Worm (Caenorhabditis elegans) whole organism, mixed stage, embryonic: ENCODE measurements around the gene ZK418.11.

Experiments
- M03D4.4 ChIP-seq: sonication (generic microtip); optimal IDR thresholded peaks from 2 replicates; lab custom pipeline; 2017; ENCODE audit warnings: mild to moderate bottlenecking, missing genetic modification characterization, missing compliant biosample characterization
- bed-3 ChIP-seq: fragments of 200-800 bp; sonication (Bioruptor generic); optimal IDR thresholded peaks from 3 replicates; lab custom pipeline; 2018; ENCODE audit warnings: mild to moderate bottlenecking, missing genetic modification characterization, moderate library complexity, missing compliant biosample characterization
- blmp-1 ChIP-seq: fragments of 150-350 bp; optimal IDR thresholded peaks from 2 replicates; lab custom pipeline; 2014; ENCODE audit warnings: missing biosample characterization, missing genetic modification characterization
- ceh-39 ChIP-seq: fragments of 150-350 bp; optimal IDR thresholded peaks from 2 replicates; lab custom pipeline; 2014; ENCODE audit warnings: missing biosample characterization, missing genetic modification characterization
- ceh-43 ChIP-seq: fragments of 200-800 bp; sonication (Bioruptor generic); optimal IDR thresholded peaks from 2 replicates; lab custom pipeline; 2018; ENCODE audit warnings: mild to moderate bottlenecking, missing genetic modification characterization, moderate library complexity, missing compliant biosample characterization
- ceh-83 ChIP-seq: fragments of 200-800 bp; sonication (Bioruptor generic); optimal IDR thresholded peaks from 2 replicates; lab custom pipeline; 2018; ENCODE audit warnings: mild to moderate bottlenecking, missing genetic modification characterization, missing compliant biosample characterization
- ces-1 ChIP-seq: fragments of 150-350 bp; optimal IDR thresholded peaks from 2 replicates; lab custom pipeline; 2014; ENCODE audit warnings: missing biosample characterization, missing genetic modification reagents, missing genetic modification characterization
- cnd-1 ChIP-seq: fragments of 200-800 bp; sonication (Bioruptor generic); optimal IDR thresholded peaks from 2 replicates; lab custom pipeline; 2018; ENCODE audit warnings: mild to moderate bottlenecking, missing genetic modification characterization, missing compliant biosample characterization
- drap-1 ChIP-seq: fragments of 200-800 bp; sonication (Bioruptor generic); optimal IDR thresholded peaks from 3 replicates; lab custom pipeline; 2018; ENCODE audit warnings: mild to moderate bottlenecking, missing genetic modification characterization, missing compliant biosample characterization
- elt-3 ChIP-seq: fragments of 150-350 bp; optimal IDR thresholded peaks from 2 replicates; lab custom pipeline; 2014; ENCODE audit warnings: missing biosample characterization, missing genetic modification characterization
- flh-1 ChIP-seq: fragments of 200-800 bp; sonication (Bioruptor generic); optimal IDR thresholded peaks from 2 replicates; lab custom pipeline; 2018; ENCODE audit warnings: mild to moderate bottlenecking, missing genetic modification characterization, moderate library complexity, missing compliant biosample characterization
- ham-2 ChIP-seq: fragments of 200-800 bp; sonication (Bioruptor generic); optimal IDR thresholded peaks from 2 replicates; lab custom pipeline; 2018; ENCODE audit warnings: mild to moderate bottlenecking, missing genetic modification characterization, missing compliant biosample characterization
- lin-32 ChIP-seq: fragments of 200-800 bp; sonication (Bioruptor generic); optimal IDR thresholded peaks from 2 replicates; lab custom pipeline; 2018; ENCODE audit warnings: mild to moderate bottlenecking, missing genetic modification characterization, missing compliant biosample characterization
- lsy-2 ChIP-seq: fragments of 150-350 bp; optimal IDR thresholded peaks from 2 replicates; lab custom pipeline; 2014; ENCODE audit warnings: missing biosample characterization, missing genetic modification characterization
- mep-1 ChIP-seq: fragments of 150-350 bp; optimal IDR thresholded peaks from 2 replicates; lab custom pipeline; 2017; ENCODE audit warnings: missing biosample characterization, missing genetic modification reagents, missing genetic modification characterization, inconsistent platforms
- nhr-12 ChIP-seq: fragments of 150-350 bp; optimal IDR thresholded peaks from 2 replicates; lab custom pipeline; 2014; ENCODE audit warnings: missing biosample characterization, missing genetic modification characterization
- nhr-2 ChIP-seq: fragments of 150-350 bp; optimal IDR thresholded peaks from 2 replicates; lab custom pipeline; 2014; ENCODE audit warnings: missing biosample characterization, missing genetic modification characterization
- nhr-28 ChIP-seq: fragments of 150-350 bp; optimal IDR thresholded peaks from 2 replicates; lab custom pipeline; 2014; ENCODE audit warnings: missing biosample characterization, missing genetic modification characterization
- nhr-76 ChIP-seq: sonication (generic microtip); optimal IDR thresholded peaks from 2 replicates; lab custom pipeline; 2017; ENCODE audit warnings: missing biosample characterization, missing genetic modification characterization
- pha-4 ChIP-seq: fragments of 150-350 bp; optimal IDR thresholded peaks from 2 replicates; lab custom pipeline; 2018; ENCODE audit warnings: missing biosample characterization, missing genetic modification reagents, missing genetic modification characterization
- sem-2 ChIP-seq: fragments of 200-800 bp; sonication (Bioruptor generic); optimal IDR thresholded peaks from 2 replicates; lab custom pipeline; 2018; ENCODE audit warnings: mild to moderate bottlenecking, missing genetic modification characterization, missing compliant biosample characterization
- snpc-4 ChIP-seq: fragments of 150-350 bp; optimal IDR thresholded peaks from 2 replicates; lab custom pipeline; 2014; ENCODE audit warnings: missing biosample characterization, missing genetic modification characterization
- sptf-1 ChIP-seq: sonication (generic microtip); optimal IDR thresholded peaks from 2 replicates; lab custom pipeline; 2017; ENCODE audit warnings: mild to moderate bottlenecking, missing genetic modification characterization, moderate library complexity, missing compliant biosample characterization
- unc-120 ChIP-seq: sonication (generic microtip); optimal IDR thresholded peaks from 2 replicates; lab custom pipeline; 2017; ENCODE audit warnings: missing genetic modification characterization, missing compliant biosample characterization; ENCODE audit not compliant: poor library complexity, severe bottlenecking
- unc-39 ChIP-seq: fragments of 150-350 bp; optimal IDR thresholded peaks from 2 replicates; lab custom pipeline; 2014; ENCODE audit warnings: missing biosample characterization, missing genetic modification characterization
- unc-62 ChIP-seq: fragments of 150-350 bp; optimal IDR thresholded peaks from 2 replicates; lab custom pipeline; 2014; ENCODE audit warnings: missing biosample characterization, missing genetic modification reagents, missing genetic modification characterization
- zip-8 ChIP-seq: fragments of 150-350 bp; optimal IDR thresholded peaks from 2 replicates; lab custom pipeline; 2014; ENCODE audit warnings: missing biosample characterization, missing genetic modification characterization
- ztf-11 ChIP-seq: fragments of 150-350 bp; optimal IDR thresholded peaks from 2 replicates; lab custom pipeline; 2014; ENCODE audit warnings: missing biosample characterization, missing genetic modification characterization

The ZK418.11 gene

ce11 chrIII:7091042-7091441 lies 9.0 kb upstream of the ZK418.11 start, which contains the start of gene ZK418.2:
TSS of gene ZK418.2 (plus strand) at chrIII:7091342.
- TF ChIP-seq M03D4.4, result no peak
- TF ChIP-seq ceh-43 (GFP tag; lab: Kevin White, UChicago), result no peak
- no peak for TF ChIP-seq nhr-2 (tag; lab: Kevin White, UChicago)
- no peak for TF ChIP-seq nhr-12 (tag; lab: Kevin White, UChicago)
- TF ChIP-seq snpc-4 (tag; lab: Kevin White, UChicago), result no peak
- no peak for TF ChIP-seq unc-62 (GFP tag; lab: Kevin White, UChicago)
- no peak for TF ChIP-seq unc-120 (tag; lab: Kevin White, UChicago)
- TF ChIP-seq drap-1 (GFP tag; lab: Kevin White, UChicago), result no peak
- no peak for TF ChIP-seq unc-39 (tag; lab: Kevin White, UChicago)
- TF ChIP-seq blmp-1 (tag; lab: Kevin White, UChicago), result no peak
- TF ChIP-seq, all 35 proteins: peak for 0

DNA sequence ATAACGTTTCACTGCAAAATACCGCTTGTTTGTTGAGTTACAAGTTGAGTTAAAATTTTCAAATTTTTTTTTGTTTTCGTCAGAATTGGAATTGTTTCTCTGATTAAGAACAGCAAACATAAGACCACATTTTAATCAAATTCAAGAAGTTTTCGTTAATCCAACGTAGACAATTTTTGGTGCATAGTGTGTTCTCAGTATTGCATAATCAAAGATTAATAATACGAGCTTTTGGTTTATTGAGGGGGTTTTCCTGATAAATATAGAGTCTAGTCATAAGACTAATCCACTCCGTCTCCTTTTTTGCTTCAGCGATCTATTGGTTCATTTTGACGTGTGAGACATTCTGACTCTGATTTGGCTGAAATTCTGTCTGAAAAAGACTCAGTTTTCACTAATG lies 4.9 kb upstream of the ZK418.11 start, which contains the start of gene nhr-9:
nhr-9 (plus strand) TSS at position 307 of the 400 bp plus-strand sequence.
- no peak for TF ChIP-seq ceh-39 (tag; lab: Kevin White, UChicago)
- TF ChIP-seq blmp-1 (tag; lab: Kevin White, UChicago), result no peak
- TF ChIP-seq ham-2 (GFP tag; lab: Kevin White, UChicago), result no peak
- TF ChIP-seq ztf-11, result no peak
- no peak for TF ChIP-seq pha-4 (tag; lab: Kevin White, UChicago)
- no peak for TF ChIP-seq flh-1 (GFP tag; lab: Kevin White, UChicago)
- TF ChIP-seq cnd-1 (tag; lab: Kevin White, UChicago), result no peak
- no peak for TF ChIP-seq ces-1 (GFP tag; lab: Kevin White, UChicago)
- TF ChIP-seq drap-1 (GFP tag; lab: Kevin White, UChicago), result no peak
- no peak for TF ChIP-seq sptf-1 (tag; lab: Kevin White, UChicago)
- TF ChIP-seq nhr-2 (tag; lab: Kevin White, UChicago), result no peak
- no peak for TF ChIP-seq ceh-83
- no peak for TF ChIP-seq snpc-4 (tag; lab: Kevin White, UChicago)
- no peak for TF ChIP-seq M03D4.4
- no peak for TF ChIP-seq unc-120 (tag; lab: Kevin White, UChicago)

ce11 chrIII:7096481-7096880 lies 3.6 kb upstream of the ZK418.11 start:
- TF ChIP-seq drap-1 (GFP tag; lab: Kevin White, UChicago), result no peak
- TF ChIP-seq mep-1 (tag; lab: Kevin White, UChicago), result no peak
- TF ChIP-seq snpc-4 (tag; lab: Kevin White, UChicago), result no peak
- TF ChIP-seq blmp-1 (tag; lab: Kevin White, UChicago), result no peak
- TF ChIP-seq lin-32 (GFP tag; lab: Kevin White, UChicago), result no peak
- no peak for TF ChIP-seq pha-4 (tag; lab: Kevin White, UChicago)

- TF ChIP-seq M03D4.4 (no peak), nhr-12 (tag; lab: Kevin White, UChicago) (no peak), drap-1 (GFP tag; lab: Kevin White, UChicago) (no peak), cnd-1 (tag; lab: Kevin White, UChicago) (no peak), sem-2 (GFP tag; lab: Kevin White, UChicago) (no peak), unc-39 (tag; lab: Kevin White, UChicago) (no peak), nhr-2 (tag; lab: Kevin White, UChicago) (no peak), bed-3 (GFP tag; lab: Kevin White, UChicago) (no peak), lin-32 (GFP tag; lab: Kevin White, UChicago) (no peak), blmp-1 (tag; lab: Kevin White, UChicago) (no peak)
Observed at ce11 chrIII:7101814-7102477, 1.9 kb downstream of the ZK418.11 start.

DNA sequence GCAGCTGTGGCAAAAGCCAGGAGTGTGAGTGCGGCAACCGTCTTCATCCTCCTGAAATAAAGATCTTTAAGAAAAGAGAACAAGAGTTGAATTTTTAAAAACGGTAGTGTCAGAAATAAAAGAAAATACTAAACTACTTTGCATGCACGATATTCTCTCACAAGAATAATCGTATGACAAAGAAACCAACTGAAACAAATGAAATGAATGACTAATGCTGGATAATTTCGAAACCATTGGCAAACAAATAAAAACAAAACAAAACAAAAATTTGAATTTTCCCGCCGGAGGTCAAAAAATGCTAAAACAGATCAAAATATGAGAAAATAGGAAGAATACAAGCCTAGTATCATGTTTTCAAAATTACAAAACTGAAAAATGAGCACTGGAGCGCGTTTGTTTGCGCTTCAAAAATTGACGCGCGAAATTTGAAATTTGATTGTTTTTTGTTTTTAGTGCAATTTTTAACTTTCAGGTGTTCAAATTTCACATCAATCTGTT lies 3.9 kb downstream of the ZK418.11 start, which contains the start of gene cpg-2:
cpg-2 (minus strand) TSS at position 51 of the 501 bp plus-strand sequence.
- no peak for TF ChIP-seq M03D4.4
- TF ChIP-seq unc-120 (tag; lab: Kevin White, UChicago), result no peak
- no peak for TF ChIP-seq sptf-1 (tag; lab: Kevin White, UChicago)
- TF ChIP-seq nhr-76, result no peak
- TF ChIP-seq pha-4 (tag; lab: Kevin White, UChicago), result no peak
- no peak for TF ChIP-seq sem-2 (GFP tag; lab: Kevin White, UChicago)
- no peak for TF ChIP-seq unc-39 (tag; lab: Kevin White, UChicago)
- TF ChIP-seq lsy-2 (tag; lab: Kevin White, UChicago), result no peak
- TF ChIP-seq elt-3 (tag; lab: Kevin White, UChicago), result no peak
- no peak for TF ChIP-seq flh-1 (GFP tag; lab: Kevin White, UChicago)
- TF ChIP-seq mep-1 (tag; lab: Kevin White, UChicago), result no peak
- no peak for TF ChIP-seq zip-8 (tag; lab: Kevin White, UChicago)
- no peak for TF ChIP-seq ham-2 (GFP tag; lab: Kevin White, UChicago)
- no peak for TF ChIP-seq ztf-11
- no peak for TF ChIP-seq lin-32 (GFP tag; lab: Kevin White, UChicago)
- TF ChIP-seq drap-1 (GFP tag; lab: Kevin White, UChicago), result no peak
- TF ChIP-seq nhr-28 (tag; lab: Kevin White, UChicago), result no peak
- no peak for TF ChIP-seq ceh-39 (tag; lab: Kevin White, UChicago)
